Worm (Caenorhabditis elegans) whole organism, L2 larva: Measurements from ENCODE around the gene rbr-2.

Experiments
- F13H6.1 ChIP-seq: sonication (generic microtip); optimal IDR thresholded peaks from 2 replicates; lab custom pipeline; 2016; ENCODE audit warnings: missing genetic modification characterization, missing compliant biosample characterization
- R02D3.7 ChIP-seq: fragments of 150-350 bp; optimal IDR thresholded peaks from 2 replicates; lab custom pipeline; 2014; ENCODE audit warnings: missing biosample characterization, missing genetic modification characterization
- ama-1 ChIP-seq: fragments of 150-350 bp; optimal IDR thresholded peaks from 2 replicates; lab custom pipeline; 2018; ENCODE audit warnings: inconsistent platforms
- lsy-2 ChIP-seq, 2 experiments: fragments of 150-350 bp in 1 of 2; sonication (generic microtip) in 1 of 2; optimal IDR thresholded peaks; 2 replicates each; lab custom pipeline; 2014 to 2017; ENCODE audit warnings: missing biosample characterization in 2 of 2, missing genetic modification characterization in 2 of 2
- mab-5 ChIP-seq: fragments of 150-350 bp; optimal IDR thresholded peaks from 2 replicates; lab custom pipeline; 2014; ENCODE audit warnings: missing biosample characterization, missing genetic modification characterization
- nhr-12 ChIP-seq: fragments of 150-350 bp; optimal IDR thresholded peaks from 2 replicates; lab custom pipeline; 2014; ENCODE audit warnings: missing biosample characterization, missing genetic modification characterization
- nhr-25 ChIP-seq: fragments of 150-350 bp; sonication (generic microtip); optimal IDR thresholded peaks from 3 replicates; lab custom pipeline; 2014; ENCODE audit warnings: missing biosample characterization, missing genetic modification characterization
- nhr-77 ChIP-seq: fragments of 150-350 bp; optimal IDR thresholded peaks from 2 replicates; lab custom pipeline; 2014; ENCODE audit warnings: missing biosample characterization, missing genetic modification characterization
- peb-1 ChIP-seq: fragments of 150-350 bp; optimal IDR thresholded peaks from 2 replicates; lab custom pipeline; 2014; ENCODE audit warnings: missing biosample characterization, missing genetic modification characterization
- snpc-4 ChIP-seq: fragments of 150-350 bp; optimal IDR thresholded peaks from 2 replicates; lab custom pipeline; 2014; ENCODE audit warnings: missing biosample characterization, missing genetic modification characterization
- zag-1 ChIP-seq: fragments of 150-350 bp; optimal IDR thresholded peaks from 2 replicates; lab custom pipeline; 2014; ENCODE audit warnings: missing biosample characterization, missing genetic modification characterization

ce11 chrIV:10900083-10900482 is 19.8 kb upstream of the rbr-2 start, which contains the start of gene srlf-30:
- TF ChIP-seq nhr-25 (tag; lab: Kevin White, UChicago) (no peak), ama-1 (no peak), nhr-77 (tag; lab: Kevin White, UChicago) (no peak), peb-1 (tag; lab: Kevin White, UChicago) (no peak), lsy-2 (tag; optimal IDR thresholded peaks at IDR 0.05; lab: Kevin White, UChicago) (no peak), mab-5 (tag; lab: Kevin White, UChicago) (no peak), snpc-4 (tag; lab: Kevin White, UChicago) (no peak), zag-1 (tag; lab: Kevin White, UChicago) (no peak), nhr-12 (tag; lab: Kevin White, UChicago) (no peak), F13H6.1 (tag; lab: Kevin White, UChicago) (no peak), R02D3.7 (tag; lab: Kevin White, UChicago) (no peak)
